Worm (Caenorhabditis elegans): ENCODE measurements around the gene Y59C2A.1.

Gene Y59C2A.1

DNA sequence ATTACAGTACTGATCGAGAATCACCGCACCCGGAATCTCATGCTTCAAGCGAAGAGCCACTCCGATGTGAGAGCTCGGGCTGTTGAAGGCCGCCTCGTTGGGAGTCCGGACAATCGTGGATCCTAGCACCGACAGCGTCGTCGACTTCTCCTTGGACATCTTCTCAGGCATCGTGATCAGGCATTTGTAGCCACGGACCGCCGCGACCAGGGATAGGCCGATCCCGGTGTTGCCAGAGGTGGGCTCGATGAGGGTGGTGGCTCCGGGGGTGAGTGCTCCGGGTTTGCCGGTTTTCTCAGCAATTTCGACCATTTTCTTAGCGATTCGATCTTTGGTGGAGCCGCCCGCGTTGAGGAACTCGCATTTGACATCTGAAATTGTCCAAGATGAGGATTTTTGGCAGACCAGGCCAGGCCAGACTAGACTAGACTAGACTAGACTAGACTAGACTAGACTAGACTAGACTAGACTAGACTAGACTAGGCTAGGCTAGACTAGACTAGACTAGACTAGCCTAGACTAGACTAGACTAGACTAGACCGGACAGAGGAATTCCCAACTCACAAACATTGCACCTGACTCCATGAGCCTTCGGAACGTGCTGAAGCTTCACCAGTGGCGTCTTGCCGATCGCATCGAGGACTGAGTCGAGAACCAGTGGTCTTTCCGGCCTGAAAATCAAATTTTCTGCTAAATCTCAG, 13.4 kb downstream of the Y59C2A.1 start:
- TF ChIP-seq nhr-237 (tag; optimal IDR thresholded peaks at IDR 0.05) (no peak), ztf-11 (tag; optimal IDR thresholded peaks at IDR 0.05) (no peak), mab-5 (tag; optimal IDR thresholded peaks at IDR 0.05) (no peak), snpc-4 (tag; optimal IDR thresholded peaks at IDR 0.05) (no peak), zag-1 (tag; optimal IDR thresholded peaks at IDR 0.05) (no peak), egl-27 (tag; optimal IDR thresholded peaks at IDR 0.05) (no peak), C34F6.9 (tag; optimal IDR thresholded peaks at IDR 0.05) (no peak), F13H6.1 (tag; optimal IDR thresholded peaks at IDR 0.05) (no peak), ama-1 (optimal IDR thresholded peaks at IDR 0.05) (no peak), lsy-2 (tag; optimal IDR thresholded peaks at IDR 0.05) (no peak), nhr-77 (tag; optimal IDR thresholded peaks at IDR 0.05) (no peak), skn-1 (tag; optimal IDR thresholded peaks at IDR 0.05) (no peak), blmp-1 (tag; optimal IDR thresholded peaks at IDR 0.05; ENCODE audit: insufficient read depth) (no peak), lin-11 (tag; optimal IDR thresholded peaks at IDR 0.05) (no peak), nhr-11 (tag; optimal IDR thresholded peaks at IDR 0.05) (no peak)

DNA sequence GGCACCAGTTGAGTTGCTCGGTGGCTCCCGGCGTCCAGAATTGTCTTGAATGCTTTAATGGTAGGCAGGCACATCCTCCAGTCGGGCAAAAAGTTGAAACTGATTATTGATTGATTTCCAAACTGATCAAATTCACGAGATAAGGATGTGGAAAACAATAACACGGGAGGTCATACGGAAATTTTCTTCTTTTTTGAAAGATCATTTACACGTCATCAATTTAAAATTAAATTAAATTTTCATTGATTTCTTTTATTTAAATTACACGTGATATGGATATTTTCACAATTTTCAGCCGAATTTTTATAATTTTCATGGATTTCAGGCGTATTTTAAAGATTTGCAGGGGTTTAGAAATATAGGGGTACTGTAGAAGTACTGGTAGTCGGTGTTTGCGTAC, 15.6 kb downstream of the Y59C2A.1 start, which contains the start of gene cbs-2:
TSS of gene cbs-2 (minus strand) at position 101 of the 400 bp plus-strand sequence.
- TF ChIP-seq C34F6.9 (tag; optimal IDR thresholded peaks at IDR 0.05) (no peak), mab-5 (tag; optimal IDR thresholded peaks at IDR 0.05) (no peak), zag-1 (tag; optimal IDR thresholded peaks at IDR 0.05) (no peak), nhr-10 (tag; optimal IDR thresholded peaks at IDR 0.05) (no peak), unc-39 (tag; optimal IDR thresholded peaks at IDR 0.05) (no peak), nhr-21 (tag; optimal IDR thresholded peaks at IDR 0.05) (no peak), nhr-12 (tag; optimal IDR thresholded peaks at IDR 0.05) (no peak), nhr-23 (tag; optimal IDR thresholded peaks at IDR 0.05) (no peak), lin-11 (tag; optimal IDR thresholded peaks at IDR 0.05) (no peak), ztf-11 (tag; optimal IDR thresholded peaks at IDR 0.05) (no peak), R02D3.7 (tag; optimal IDR thresholded peaks at IDR 0.05) (no peak), elt-3 (tag; optimal IDR thresholded peaks at IDR 0.05) (no peak), mbf-1 (tag; optimal IDR thresholded peaks at IDR 0.05) (no peak), elt-1 (tag; optimal IDR thresholded peaks at IDR 0.05) (no peak), lsy-2 (tag; optimal IDR thresholded peaks at IDR 0.05) (no peak), dmd-4 (tag; optimal IDR thresholded peaks at IDR 0.05) (no peak), ama-1 (optimal IDR thresholded peaks at IDR 0.05) (no peak), nhr-237 (tag; optimal IDR thresholded peaks at IDR 0.05) (no peak), unc-62 (GFP tag; optimal IDR thresholded peaks at IDR 0.05) (no peak)

DNA sequence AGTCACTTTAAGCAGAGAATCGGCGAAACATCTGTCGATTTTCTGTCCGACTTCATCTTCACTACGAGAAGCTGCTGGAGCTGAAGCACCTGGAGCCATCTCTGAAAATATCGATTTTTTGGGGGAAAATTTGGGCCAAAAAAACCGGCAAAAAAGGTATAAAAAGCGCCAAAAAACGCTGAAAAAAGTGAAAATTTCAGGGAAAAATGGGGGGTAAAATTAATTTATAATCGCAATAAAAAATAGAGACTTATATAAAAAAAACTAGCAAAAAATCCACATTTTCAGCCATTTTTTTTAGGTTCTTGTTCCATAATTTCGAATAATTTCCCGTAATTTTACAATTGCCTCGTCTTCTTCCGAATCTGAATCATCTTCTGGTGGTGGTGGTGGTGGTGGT, 17.7 kb downstream of the Y59C2A.1 start, which contains the start of gene F54A3.5:
TSS of gene F54A3.5 (minus strand) at position 101 of the 400 bp plus-strand sequence.
- TF ChIP-seq peb-1 (tag; optimal IDR thresholded peaks at IDR 0.05) = no peak
- no peak for TF ChIP-seq blmp-1 (tag; optimal IDR thresholded peaks at IDR 0.05; ENCODE audit: insufficient read depth)
- no peak for TF ChIP-seq nhr-77 (tag; optimal IDR thresholded peaks at IDR 0.05)
- no peak for TF ChIP-seq lin-11 (tag; optimal IDR thresholded peaks at IDR 0.05)
- TF ChIP-seq nhr-6 (tag; optimal IDR thresholded peaks at IDR 0.05) = no peak
- no peak for TF ChIP-seq zag-1 (tag; optimal IDR thresholded peaks at IDR 0.05)
- TF ChIP-seq nhr-21 (tag; optimal IDR thresholded peaks at IDR 0.05) = no peak
- no peak for TF ChIP-seq ztf-1 (GFP tag; conservative IDR thresholded peaks at IDR 0.05)
- no peak for TF ChIP-seq unc-55 (GFP tag; optimal IDR thresholded peaks at IDR 0.05)

DNA sequence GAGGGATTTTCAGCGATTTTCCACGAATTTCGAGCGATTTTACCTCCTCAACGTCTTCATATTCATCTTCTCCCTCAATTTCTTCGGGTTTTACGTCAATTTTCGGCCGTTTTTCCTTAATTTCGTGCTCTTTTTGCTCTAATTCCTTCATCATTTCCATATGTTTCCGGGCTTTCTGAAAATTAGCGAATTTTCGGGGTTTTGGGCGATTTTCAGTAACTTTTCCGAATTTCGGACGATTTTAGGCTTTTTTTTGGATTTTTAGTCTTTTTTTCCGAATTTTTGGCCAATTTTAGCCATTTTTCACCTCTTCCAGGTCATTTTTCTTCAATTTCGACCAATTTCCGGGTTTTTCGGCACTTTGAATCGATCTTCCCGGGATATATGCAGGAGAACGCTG, 22.5 kb downstream of the Y59C2A.1 start:
- TF ChIP-seq lin-11 (tag; optimal IDR thresholded peaks at IDR 0.05) (no peak), elt-1 (tag; optimal IDR thresholded peaks at IDR 0.05) (no peak), crh-2 (tag; optimal IDR thresholded peaks at IDR 0.05) (no peak), unc-62 (GFP tag; optimal IDR thresholded peaks at IDR 0.05) (no peak), sma-3 (GFP tag; optimal IDR thresholded peaks at IDR 0.05) (no peak), blmp-1 (tag; optimal IDR thresholded peaks at IDR 0.05; ENCODE audit: insufficient read depth) (no peak), fos-1 (tag; optimal IDR thresholded peaks at IDR 0.05) (no peak), nhr-237 (tag; optimal IDR thresholded peaks at IDR 0.05) (no peak), egl-27 (tag; optimal IDR thresholded peaks at IDR 0.05) (no peak), skn-1 (tag; optimal IDR thresholded peaks at IDR 0.05) (no peak), Y55F3AM.14 (GFP tag; optimal IDR thresholded peaks at IDR 0.05) (no peak), ztf-4 (tag; optimal IDR thresholded peaks at IDR 0.05) (no peak)
